Worm (Caenorhabditis elegans) whole organism, L2 larva: ENCODE data around the gene F08B4.8.

Experiments
- ZK546.5 ChIP-seq: sonication (generic microtip); optimal IDR thresholded peaks from 2 replicates; lab custom pipeline; 2017; ENCODE audit warnings: missing biosample characterization, missing genetic modification characterization
- elt-1 ChIP-seq: fragments of 150-350 bp; optimal IDR thresholded peaks from 2 replicates; lab custom pipeline; 2014; ENCODE audit warnings: missing biosample characterization, missing genetic modification characterization
- gmeb-1 ChIP-seq: fragments of 150-350 bp; optimal IDR thresholded peaks from 2 replicates; lab custom pipeline; 2014; ENCODE audit warnings: missing biosample characterization, missing genetic modification characterization
- lin-13 ChIP-seq: fragments of 150-350 bp; optimal IDR thresholded peaks from 2 replicates; lab custom pipeline; 2014; ENCODE audit warnings: missing biosample characterization, missing genetic modification reagents, missing genetic modification characterization
- nhr-11 ChIP-seq: fragments of 150-350 bp; optimal IDR thresholded peaks from 2 replicates; lab custom pipeline; 2014; ENCODE audit warnings: missing biosample characterization, missing genetic modification characterization
- nhr-12 ChIP-seq: fragments of 150-350 bp; optimal IDR thresholded peaks from 2 replicates; lab custom pipeline; 2014; ENCODE audit warnings: missing biosample characterization, missing genetic modification characterization
- nhr-237 ChIP-seq: fragments of 150-350 bp; optimal IDR thresholded peaks from 2 replicates; lab custom pipeline; 2014; ENCODE audit warnings: missing biosample characterization, missing genetic modification characterization
- skn-1 ChIP-seq: sonication (generic microtip); optimal IDR thresholded peaks from 2 replicates; lab custom pipeline; 2017; ENCODE audit warnings: missing biosample characterization, missing genetic modification characterization
- unc-62 ChIP-seq: fragments of 150-350 bp; optimal IDR thresholded peaks from 2 replicates; lab custom pipeline; 2014; ENCODE audit warnings: missing biosample characterization, missing genetic modification reagents, missing genetic modification characterization

- TF ChIP-seq nhr-11 (tag; lab: Kevin White, UChicago) (no peak), skn-1 (no peak), nhr-12 (tag; lab: Kevin White, UChicago) (no peak), gmeb-1 (tag; lab: Kevin White, UChicago) (no peak), ZK546.5 (tag; lab: Kevin White, UChicago) (no peak), elt-1 (tag; lab: Kevin White, UChicago) (no peak), lin-13 (GFP tag; lab: Kevin White, UChicago) (no peak), unc-62 (GFP tag; lab: Kevin White, UChicago) (no peak), nhr-237 (tag; lab: Kevin White, UChicago) (no peak)
Observed at ce11 chrIV:8648502-8648901, 28.9 kb upstream of the F08B4.8 start, which contains the start of gene cyp-33E1.
